Worm (Caenorhabditis elegans) whole organism, dauer: Measurements from ENCODE around the gene Y81B9A.4.

Source experiments
- unc-62 ChIP-seq: sonication (generic microtip); optimal IDR thresholded peaks from 2 replicates; lab custom pipeline; 2017; ENCODE audit warnings: missing biosample characterization, missing genetic modification reagents, missing genetic modification characterization

The Y81B9A.4 gene

DNA sequence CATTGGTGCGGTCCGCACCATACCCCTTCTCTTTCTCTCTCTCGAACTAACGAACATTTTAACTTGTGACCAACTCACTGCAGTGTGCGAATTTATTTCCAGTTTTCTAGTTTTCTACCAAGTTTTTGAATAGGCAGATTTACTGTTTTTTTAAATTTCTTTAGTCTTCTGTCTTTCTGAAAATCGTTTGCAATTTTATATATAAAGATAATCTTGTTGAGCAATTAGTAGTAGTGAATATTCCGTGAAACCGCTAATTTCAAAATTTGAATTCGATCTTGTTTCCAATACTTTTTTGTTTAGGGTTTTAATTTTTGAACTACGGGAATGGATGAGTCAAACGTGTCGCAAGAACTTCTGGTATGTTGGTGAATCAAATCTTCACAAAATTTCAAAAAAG, 3.1 kb upstream of the Y81B9A.4 start, which contains the start of gene Y81B9A.2:
TSS of gene Y81B9A.2 (plus strand) at position 301 of the 400 bp plus-strand sequence.
- no peak for TF ChIP-seq unc-62 (GFP tag; lab: Kevin White, UChicago)

DNA sequence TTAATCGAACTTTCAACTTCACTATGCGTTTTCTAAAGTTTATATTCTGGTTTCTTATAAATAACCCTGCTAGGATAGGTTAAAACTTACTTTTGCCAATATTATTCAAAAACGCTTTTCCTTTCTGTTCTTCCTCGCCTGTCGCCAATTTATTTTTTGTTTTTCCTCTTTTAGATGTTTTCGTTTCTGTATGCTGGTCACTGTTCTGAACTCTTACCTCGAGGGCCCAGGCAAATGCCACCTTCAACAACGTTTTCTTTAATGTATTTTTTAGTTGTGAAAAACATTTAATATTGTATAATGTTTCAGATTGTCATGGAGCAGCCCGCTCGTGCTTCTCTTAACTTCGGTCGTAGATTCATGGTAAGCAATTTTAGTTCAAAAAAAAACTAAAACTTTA, 1.4 kb upstream of the Y81B9A.4 start, which contains the start of gene Y81B9A.3:
TSS of gene Y81B9A.3 (plus strand) at position 301 of the 400 bp plus-strand sequence.
- no peak for TF ChIP-seq unc-62 (GFP tag; lab: Kevin White, UChicago)

DNA sequence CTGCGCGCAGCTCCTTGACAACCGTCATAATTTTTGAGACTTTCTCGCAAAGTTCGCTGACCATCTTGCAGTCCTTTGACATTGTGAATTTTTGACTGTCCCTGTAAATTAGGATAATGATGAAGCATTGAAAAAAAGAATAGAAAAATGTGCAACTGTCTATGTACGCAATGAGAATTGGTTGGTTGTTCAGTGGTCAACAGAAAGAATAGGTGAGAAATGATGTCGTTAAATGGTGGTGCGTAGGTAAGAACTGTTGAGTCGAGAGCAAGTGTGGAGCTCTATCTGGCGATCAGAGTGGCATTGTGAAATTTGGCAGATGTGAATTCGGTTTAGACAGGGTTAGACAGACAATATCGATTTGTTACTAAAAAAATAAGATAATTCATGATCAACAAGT, 6.3 kb downstream of the Y81B9A.4 start, which contains the start of gene B0563.8:
TSS of gene B0563.8 (minus strand) at position 101 of the 400 bp plus-strand sequence.
- no peak for TF ChIP-seq unc-62 (GFP tag; lab: Kevin White, UChicago)

DNA sequence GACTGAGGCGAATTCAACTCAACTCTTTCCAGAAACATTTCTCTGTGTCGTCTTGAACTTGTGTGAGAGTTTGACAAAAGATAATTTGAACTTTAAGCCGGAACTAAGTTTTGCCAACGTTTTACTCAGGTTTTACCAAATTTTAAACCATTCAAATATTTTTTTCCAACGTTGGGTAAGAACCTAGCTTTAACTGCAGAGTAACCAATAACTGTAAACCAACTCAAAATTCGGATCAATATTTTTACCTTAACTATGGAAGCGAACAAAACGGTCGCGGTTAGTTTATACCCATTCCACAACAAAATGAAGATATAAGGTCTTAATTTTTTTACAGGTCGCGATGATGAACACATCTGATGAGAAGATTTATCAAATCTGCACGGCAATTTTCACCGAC, 8.0 kb downstream of the Y81B9A.4 start:
- no peak for TF ChIP-seq unc-62 (GFP tag; lab: Kevin White, UChicago)

DNA sequence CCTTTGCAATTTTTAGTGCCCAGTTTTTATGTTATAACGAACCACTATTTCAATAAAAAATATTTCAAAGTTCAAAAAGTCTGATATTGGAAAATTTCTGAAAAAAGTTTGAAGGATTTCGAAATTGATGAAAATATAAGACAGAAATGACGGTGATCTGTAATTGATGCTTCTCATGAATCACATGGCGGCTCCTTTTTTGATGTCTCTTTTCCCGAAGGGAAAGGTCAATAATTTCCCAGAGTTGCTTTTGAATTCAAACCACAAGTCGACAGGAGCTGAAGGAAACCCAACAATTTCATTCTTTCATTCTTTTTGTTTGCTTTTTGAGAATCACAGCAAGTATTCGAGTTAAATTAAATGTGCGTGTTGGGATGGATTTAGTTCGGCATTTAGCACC, 8.4 kb downstream of the Y81B9A.4 start, which contains the start of gene B0563.18:
TSS of gene B0563.18 (plus strand) at position 301 of the 400 bp plus-strand sequence.
- no peak for TF ChIP-seq unc-62 (GFP tag; lab: Kevin White, UChicago)

DNA sequence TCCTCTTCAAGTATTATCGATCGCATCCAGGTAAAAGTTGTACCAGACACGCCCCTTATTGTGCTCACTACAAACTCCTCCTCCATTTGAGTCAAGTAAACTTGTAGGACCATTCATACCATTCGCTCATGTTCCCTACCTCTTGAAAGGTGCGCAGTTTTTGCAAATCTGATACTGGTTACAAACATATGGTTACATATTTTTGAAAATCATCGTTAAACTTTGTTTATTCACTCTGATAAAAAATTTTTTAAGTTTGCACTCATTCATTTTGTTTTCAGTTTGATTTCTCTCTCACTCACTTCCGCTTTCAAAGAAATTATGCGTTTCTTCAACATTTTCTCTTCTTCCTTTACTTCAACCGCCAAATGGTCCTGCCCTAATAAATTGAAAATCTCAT, 9.5 kb downstream of the Y81B9A.4 start, which contains the start of gene B0563.1:
TSS of gene B0563.1 (plus strand) at position 301 of the 400 bp plus-strand sequence.
- TF ChIP-seq unc-62 (GFP tag; lab: Kevin White, UChicago): no peak

DNA sequence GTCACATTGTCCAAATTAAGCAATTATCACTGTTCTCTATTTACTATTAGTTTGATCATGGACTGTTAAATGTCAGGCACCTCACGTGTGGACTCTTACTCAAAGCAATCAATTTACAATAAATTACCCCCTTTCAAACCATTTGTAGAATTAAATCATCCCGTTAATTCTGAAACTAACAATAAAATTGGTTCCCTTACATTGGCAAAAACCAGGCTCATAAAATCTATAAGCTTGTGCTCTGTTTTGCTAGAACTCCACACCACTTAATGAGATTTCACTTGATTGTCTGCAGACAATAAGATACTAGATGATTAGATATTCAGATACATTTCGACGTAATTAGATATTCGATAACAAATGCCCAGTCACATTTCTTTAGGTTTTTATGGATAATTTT, 10.7 kb downstream of the Y81B9A.4 start:
- TF ChIP-seq unc-62 (GFP tag; lab: Kevin White, UChicago): no peak

DNA sequence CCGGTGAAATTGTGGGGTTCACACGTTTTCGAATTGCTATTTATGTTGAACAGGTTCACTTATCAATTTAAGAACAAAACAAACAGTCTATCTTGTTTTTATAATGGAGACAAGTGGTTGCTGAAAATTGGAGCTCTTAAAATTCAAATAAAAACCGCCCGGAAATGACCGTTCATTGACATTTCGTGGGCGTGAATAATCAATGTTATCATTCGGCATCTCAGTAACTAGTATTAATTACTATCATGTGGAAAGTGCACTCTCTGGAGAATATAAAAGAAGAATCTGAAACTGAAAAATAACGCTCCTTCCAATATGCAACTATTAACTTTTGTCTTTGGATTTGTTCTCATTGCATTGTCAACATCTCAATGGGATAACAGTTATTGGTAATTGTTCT, 12.5 kb downstream of the Y81B9A.4 start, which contains the start of gene B0563.9:
TSS of gene B0563.9 (plus strand) at position 301 of the 400 bp plus-strand sequence.
- TF ChIP-seq unc-62 (GFP tag; lab: Kevin White, UChicago): no peak

DNA sequence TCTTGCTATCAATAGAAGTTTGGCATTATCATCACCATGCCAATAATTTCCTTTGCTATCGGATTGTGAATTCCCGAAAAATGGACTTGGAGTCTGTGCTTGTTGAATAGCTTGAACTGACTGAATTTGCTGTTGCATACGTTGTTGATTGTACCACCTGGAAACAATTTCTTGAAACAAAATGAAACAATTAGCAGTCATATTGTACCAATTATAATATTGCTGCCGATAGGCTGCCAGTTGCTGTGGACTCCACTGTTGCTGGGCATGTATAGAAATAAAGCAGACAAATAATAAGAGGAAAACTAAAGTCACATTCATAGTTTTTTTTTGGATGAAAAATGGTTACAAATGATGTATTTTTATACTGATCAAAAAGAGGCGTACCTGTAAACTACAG, 13.8 kb downstream of the Y81B9A.4 start, which contains the start of gene B0563.10:
TSS of gene B0563.10 (minus strand) at position 325 of the 400 bp plus-strand sequence.
- TF ChIP-seq unc-62 (GFP tag; lab: Kevin White, UChicago): no peak

DNA sequence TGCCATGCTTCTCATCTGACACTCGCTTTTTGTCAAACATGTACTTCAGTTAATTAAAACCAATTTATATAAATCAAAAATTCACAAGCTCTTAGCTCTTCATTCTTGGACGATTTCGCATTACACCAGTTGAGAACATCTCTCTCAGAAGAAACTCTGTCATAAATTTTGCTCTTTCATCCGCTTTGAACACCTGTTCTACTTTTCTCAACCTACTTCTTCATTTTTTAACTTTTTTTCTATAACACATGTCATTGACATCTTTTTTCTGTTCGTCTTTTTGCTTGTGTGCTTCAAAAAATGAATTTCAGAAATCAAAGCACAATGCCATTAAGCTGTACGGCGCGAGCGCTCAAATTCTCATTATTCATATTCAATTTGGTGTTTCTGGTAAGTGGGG, 17.9 kb downstream of the Y81B9A.4 start, which contains the start of gene tsp-11:
TSS of gene tsp-11 (plus strand) at position 301 of the 400 bp plus-strand sequence.
- TF ChIP-seq unc-62 (GFP tag; lab: Kevin White, UChicago): no peak

DNA sequence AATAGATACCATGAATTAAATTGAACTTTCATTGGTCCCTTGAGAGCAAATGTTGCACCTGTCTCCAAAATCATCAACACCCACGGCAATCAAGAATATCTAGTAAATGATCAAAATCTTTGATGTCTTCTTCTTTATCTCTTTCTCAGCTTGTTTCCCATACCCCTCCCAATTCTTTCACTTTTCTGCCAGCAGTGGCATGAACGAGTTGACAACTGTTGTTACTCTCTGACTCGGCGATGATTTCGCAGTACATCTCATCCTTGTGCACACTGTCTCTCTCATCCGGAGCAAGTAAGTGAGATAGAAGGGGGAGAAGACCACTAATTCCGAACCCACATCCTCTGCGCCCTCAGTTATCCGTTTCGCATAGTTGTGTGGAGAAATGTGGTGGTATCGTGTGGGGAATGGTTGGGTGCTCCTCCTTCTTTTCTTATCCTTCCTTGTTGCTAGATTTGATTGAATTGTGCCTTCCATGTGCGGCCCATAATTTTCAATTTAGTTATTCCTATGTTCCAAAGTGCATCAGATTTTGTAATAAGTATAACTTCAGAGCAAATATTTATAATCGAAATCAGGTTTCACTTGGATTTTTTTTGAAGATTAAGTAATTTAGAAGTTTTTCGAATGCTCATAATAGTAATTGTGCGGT, 19.3 kb downstream of the Y81B9A.4 start:
- TF ChIP-seq unc-62 (GFP tag; lab: Kevin White, UChicago): no peak

DNA sequence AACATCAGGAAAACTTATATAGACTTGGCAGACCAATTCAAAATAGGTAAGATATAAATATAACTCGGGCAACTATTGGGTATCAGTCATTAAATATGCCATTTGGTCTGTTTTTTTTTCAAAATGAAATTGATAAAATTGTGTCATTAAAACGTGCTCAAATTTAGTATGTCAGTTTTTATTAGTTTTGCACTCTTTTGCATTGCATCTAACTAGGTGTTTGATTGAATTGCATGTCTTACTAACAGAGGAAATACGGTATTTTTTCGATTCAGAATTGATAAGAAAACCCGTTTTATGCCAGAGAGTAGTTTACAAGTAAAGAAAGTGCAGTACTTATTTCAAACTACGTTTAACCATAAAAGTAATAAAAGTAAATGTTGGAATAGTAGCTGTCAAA, 25.0 kb downstream of the Y81B9A.4 start:
- no peak for TF ChIP-seq unc-62 (GFP tag; lab: Kevin White, UChicago)

DNA sequence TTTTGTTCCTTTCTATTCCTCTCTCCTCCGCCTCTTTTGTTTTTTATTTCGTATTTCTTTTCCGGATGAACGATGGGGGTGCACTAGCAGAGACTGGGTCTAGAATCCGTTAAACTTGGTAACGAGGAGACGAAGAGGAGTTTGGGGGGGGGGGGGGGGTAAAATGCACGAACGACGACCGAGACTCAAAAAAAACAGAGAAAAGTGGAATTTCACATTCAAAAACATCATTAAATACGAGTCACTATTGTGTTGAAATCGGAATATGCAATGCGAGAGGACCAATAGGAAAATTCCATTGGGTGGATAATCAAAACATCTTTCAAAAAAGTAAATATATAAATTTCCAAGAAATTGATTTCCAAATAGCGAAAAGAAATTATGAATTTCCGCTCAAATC, 26.5 kb downstream of the Y81B9A.4 start, which contains the start of gene B0563.7:
TSS of gene B0563.7 (minus strand) at position 101 of the 400 bp plus-strand sequence.
- no peak for TF ChIP-seq unc-62 (GFP tag; lab: Kevin White, UChicago)

DNA sequence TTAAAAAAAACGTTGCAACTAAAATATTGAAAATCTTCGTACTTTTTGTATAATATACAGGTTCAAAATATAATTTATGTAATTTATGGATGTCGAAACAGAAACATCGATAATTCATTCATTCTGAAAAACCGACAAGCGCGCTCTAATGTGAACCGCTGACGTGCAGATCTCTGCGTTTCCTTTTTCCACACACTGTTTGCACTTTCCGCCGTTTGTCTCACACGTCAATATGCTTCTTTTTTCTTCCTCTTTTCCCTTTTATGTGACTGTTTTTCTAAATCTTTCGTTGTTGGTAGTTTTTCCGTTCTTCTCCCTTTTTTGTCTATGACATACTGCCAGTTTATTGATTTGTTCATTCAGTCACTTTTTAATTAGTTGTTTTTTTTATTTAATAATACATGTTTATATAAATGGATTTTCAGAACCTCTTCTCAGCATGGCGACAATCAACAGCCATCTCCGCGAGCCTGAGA, 30.4 kb downstream of the Y81B9A.4 start, which contains the start of gene tmbi-4:
TSS of gene tmbi-4 (plus strand) at position 426 of the 476 bp plus-strand sequence.
- no peak for TF ChIP-seq unc-62 (GFP tag; lab: Kevin White, UChicago)

DNA sequence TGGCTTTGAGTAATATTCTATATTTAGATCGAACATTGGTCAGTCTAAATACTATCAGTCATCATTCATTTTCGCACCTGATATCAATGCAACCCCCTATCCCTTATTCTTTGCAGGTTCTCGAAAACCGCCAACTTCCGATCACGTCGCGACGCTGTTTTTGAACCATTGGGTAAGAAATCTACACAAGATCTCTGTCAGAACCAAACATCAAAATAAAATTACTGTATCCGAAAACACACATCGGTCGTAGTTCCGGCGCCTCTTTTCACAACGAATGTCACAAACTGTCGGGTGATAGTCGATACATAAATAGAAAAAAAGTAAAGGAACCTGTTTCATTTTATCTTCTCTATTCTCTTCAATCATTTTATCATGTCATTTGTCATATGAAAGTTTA, 33.8 kb downstream of the Y81B9A.4 start:
- no peak for TF ChIP-seq unc-62 (GFP tag; lab: Kevin White, UChicago)

DNA sequence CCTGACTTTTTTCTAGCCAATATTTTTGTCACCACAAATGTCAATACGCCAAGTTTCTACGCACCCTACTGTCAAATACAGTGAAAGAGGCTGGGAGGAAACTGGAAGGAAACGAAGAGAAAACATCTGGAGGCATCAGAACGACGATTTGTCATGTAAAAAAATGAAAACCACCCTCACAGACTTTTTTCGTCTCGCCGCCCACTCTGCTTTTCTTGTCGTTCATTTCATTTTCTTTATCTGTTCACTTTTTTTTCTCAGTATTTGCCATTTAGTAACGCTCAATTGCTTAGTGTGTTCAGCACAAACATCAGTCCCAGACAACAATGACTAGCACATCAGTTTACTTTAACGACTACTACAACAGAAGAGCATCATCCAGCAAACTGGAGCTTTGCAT, 34.9 kb downstream of the Y81B9A.4 start, which contains the start of gene B0563.5:
TSS of gene B0563.5 (plus strand) at position 301 of the 400 bp plus-strand sequence.
- TF ChIP-seq unc-62 (GFP tag; lab: Kevin White, UChicago): no peak
